Fruit fly (Drosophila melanogaster) whole organism, adult: Measurements from ENCODE around the gene mah.

Experiments used
- CG11617 ChIP-seq: fragments of 200-800 bp; sonication (Bioruptor generic); optimal IDR thresholded peaks from 2 replicates; lab custom pipeline; 2017; ENCODE audit warnings: mild to moderate bottlenecking, missing biosample characterization, missing genetic modification reagents, missing genetic modification characterization
- CG12768 ChIP-seq: fragments of 200-800 bp; sonication (Bioruptor generic); optimal IDR thresholded peaks from 2 replicates; lab custom pipeline; 2017; ENCODE audit warnings: missing biosample characterization, missing genetic modification characterization, mild to moderate bottlenecking, moderate library complexity, missing genetic modification reagents
- CG14711 ChIP-seq: fragments of 200-800 bp; sonication (Bioruptor generic); optimal IDR thresholded peaks from 2 replicates; lab custom pipeline; 2018; ENCODE audit warnings: missing biosample characterization, mild to moderate bottlenecking, missing genetic modification characterization, moderate library complexity
- CG1620 ChIP-seq: fragments of 200-800 bp; sonication (Bioruptor generic); optimal IDR thresholded peaks from 2 replicates; lab custom pipeline; 2016; ENCODE audit warnings: missing biosample characterization, missing genetic modification characterization
- CG33017 ChIP-seq: fragments of 200-800 bp; sonication (Bioruptor generic); optimal IDR thresholded peaks from 2 replicates; lab custom pipeline; 2018; ENCODE audit warnings: missing biosample characterization, mild to moderate bottlenecking, missing genetic modification characterization, moderate library complexity
- CG5204 ChIP-seq: fragments of 200-800 bp; sonication (Bioruptor generic); optimal IDR thresholded peaks from 2 replicates; lab custom pipeline; 2016; ENCODE audit warnings: missing biosample characterization, missing genetic modification characterization
- CG7045 ChIP-seq: fragments of 200-800 bp; sonication (Bioruptor generic); optimal IDR thresholded peaks from 2 replicates; lab custom pipeline; 2017; ENCODE audit warnings: missing biosample characterization, mild to moderate bottlenecking, missing genetic modification characterization
- CG7101 ChIP-seq: fragments of 200-800 bp; sonication (Bioruptor generic); optimal IDR thresholded peaks from 2 replicates; lab custom pipeline; 2018; ENCODE audit warnings: missing biosample characterization, mild to moderate bottlenecking, missing genetic modification characterization, moderate library complexity
- Clk ChIP-seq: fragments of 200-800 bp; sonication (Bioruptor generic); optimal IDR thresholded peaks from 2 replicates; lab custom pipeline; 2017; ENCODE audit warnings: missing biosample characterization, missing genetic modification characterization
- Crg-1 ChIP-seq: fragments of 200-800 bp; sonication (Bioruptor generic); optimal IDR thresholded peaks from 2 replicates; lab custom pipeline; 2016; ENCODE audit warnings: missing biosample characterization, missing genetic modification characterization
- Hr96 ChIP-seq: fragments of 200-800 bp; sonication (Bioruptor generic); optimal IDR thresholded peaks from 2 replicates; lab custom pipeline; 2016; ENCODE audit warnings: missing biosample characterization, missing genetic modification characterization
- Mnt ChIP-seq: fragments of 200-800 bp; sonication (Bioruptor generic); optimal IDR thresholded peaks from 2 replicates; lab custom pipeline; 2016; ENCODE audit warnings: missing biosample characterization, mild to moderate bottlenecking, missing genetic modification characterization
- bab1 ChIP-seq: fragments of 200-800 bp; sonication (Bioruptor generic); optimal IDR thresholded peaks from 3 replicates; lab custom pipeline; 2019; ENCODE audit warnings: missing biosample characterization, mild to moderate bottlenecking, missing genetic modification characterization, moderate library complexity
- cic ChIP-seq: fragments of 200-800 bp; sonication (Bioruptor generic); optimal IDR thresholded peaks from 2 replicates; lab custom pipeline; 2017; ENCODE audit warnings: missing biosample characterization, mild to moderate bottlenecking, missing genetic modification characterization, moderate library complexity
- cnc ChIP-seq, 2 experiments: fragments of >200 bp; optimal IDR thresholded peaks; 2 replicates each; lab custom pipeline; 2017
- kay ChIP-seq: fragments of 200-800 bp; sonication (Bioruptor generic); peaks from one replicate; lab custom pipeline; 2016; ENCODE audit warnings: missing biosample characterization, missing genetic modification characterization, borderline replicate concordance
- ovo ChIP-seq: fragments of 200-800 bp; sonication (Bioruptor generic); optimal IDR thresholded peaks from 2 replicates; lab custom pipeline; 2016; ENCODE audit warnings: missing biosample characterization, missing genetic modification characterization
- pad ChIP-seq: fragments of 200-800 bp; sonication (Bioruptor generic); optimal IDR thresholded peaks from 3 replicates; lab custom pipeline; 2017; ENCODE audit warnings: missing biosample characterization, missing genetic modification characterization, mild to moderate bottlenecking, moderate library complexity, missing genetic modification reagents
- tj ChIP-seq: fragments of 200-800 bp; sonication (Bioruptor generic); optimal IDR thresholded peaks from 3 replicates; lab custom pipeline; 2017; ENCODE audit warnings: missing biosample characterization, mild to moderate bottlenecking, missing genetic modification characterization, moderate library complexity
- toe ChIP-seq: fragments of 200-800 bp; sonication (Bioruptor generic); optimal IDR thresholded peaks from 2 replicates; lab custom pipeline; 2016; ENCODE audit warnings: missing biosample characterization, missing genetic modification characterization

mah gene

dm6 chr3R:24947332-24947731 is at the start of gene mah:
mah (plus strand) TSS chr3R:24947632.
- TF ChIP-seq CG5204 (no peak), CG1620 (GFP tag; lab: Kevin White, UChicago) (no peak), CG33017 (tag; lab: Kevin White, UChicago) (no peak), cic (GFP tag; lab: Kevin White, UChicago) (no peak), CG14711 (tag; lab: Kevin White, UChicago) (no peak), tj (GFP tag; lab: Kevin White, UChicago) (no peak), Clk (no peak), CG7101 (no peak), pad (no peak), Hr96 (no peak), Mnt (GFP tag; lab: Kevin White, UChicago) (no peak), CG7045 (GFP tag; lab: Kevin White, UChicago) (no peak), CG11617 (no peak), bab1 (GFP tag; lab: Kevin White, UChicago) (no peak), ovo (no peak), cnc (optimal IDR thresholded peaks at IDR 0.05; lab: Kevin White, UChicago) (no peak), CG12768 (GFP tag; lab: Kevin White, UChicago) (no peak), kay (GFP tag; lab: Kevin White, UChicago) (no peak), toe (no peak), Crg-1 (GFP tag; lab: Kevin White, UChicago) (no peak)

dm6 chr3R:24900816-24901215 is 46.6 kb upstream of the mah start, which contains the start of gene CG10845:
CG10845 (plus strand) TSS chr3R:24901116.
- TF ChIP-seq CG1620 (GFP tag; lab: Kevin White, UChicago), result no peak
- no peak for TF ChIP-seq Clk
- TF ChIP-seq Hr96, result no peak
- no peak for TF ChIP-seq CG7045 (GFP tag; lab: Kevin White, UChicago)
- no peak for TF ChIP-seq bab1 (GFP tag; lab: Kevin White, UChicago)
- no peak for TF ChIP-seq kay (GFP tag; lab: Kevin White, UChicago)
- TF ChIP-seq CG33017 (tag; lab: Kevin White, UChicago), result no peak
- TF ChIP-seq ovo, result no peak
- TF ChIP-seq cic (GFP tag; lab: Kevin White, UChicago), result no peak

DNA sequence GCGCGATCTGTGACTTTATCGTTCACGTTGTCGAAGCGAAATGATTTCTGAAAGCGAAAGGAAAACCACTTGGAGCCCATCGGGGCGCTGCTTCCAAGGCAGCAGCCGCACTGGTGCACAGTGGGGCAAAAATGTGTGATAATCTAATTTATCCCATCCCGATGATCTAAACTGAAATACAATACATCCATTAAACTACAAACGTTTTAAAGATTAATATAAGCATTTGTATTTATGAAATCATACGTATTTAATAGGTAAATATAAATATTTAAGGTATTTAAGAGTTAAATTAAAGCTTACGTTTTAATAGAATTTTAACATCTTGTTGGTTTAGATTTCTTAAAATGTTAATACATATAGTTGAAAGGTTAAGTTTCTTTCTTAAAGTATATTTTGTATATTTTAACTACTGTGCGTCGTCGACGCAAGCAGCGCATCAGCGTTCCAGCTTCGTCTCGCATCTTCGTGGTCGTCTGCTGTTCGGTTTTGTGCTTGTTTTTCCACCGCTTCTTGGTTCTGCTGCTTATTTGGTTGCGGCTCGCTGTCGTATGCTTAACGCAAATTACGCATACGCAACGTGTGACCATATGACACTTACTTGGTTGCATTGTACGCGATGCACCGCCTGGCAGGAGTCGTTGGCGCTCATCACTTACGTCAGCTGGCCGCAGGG is 41.3 kb upstream of the mah start, which contains the start of gene CG13643:
CG13643 (minus strand) TSS at position 46 of the 676 bp plus-strand sequence.
- no peak for TF ChIP-seq CG14711 (tag; lab: Kevin White, UChicago)
- TF ChIP-seq ovo, result no peak
- TF ChIP-seq Mnt (GFP tag; lab: Kevin White, UChicago), result no peak
- TF ChIP-seq CG11617, result no peak
- TF ChIP-seq pad, result no peak
- TF ChIP-seq bab1 (GFP tag; lab: Kevin White, UChicago), result no peak
- no peak for TF ChIP-seq CG12768 (GFP tag; lab: Kevin White, UChicago)
- no peak for TF ChIP-seq kay (GFP tag; lab: Kevin White, UChicago)
- TF ChIP-seq tj (GFP tag; lab: Kevin White, UChicago), result no peak
- no peak for TF ChIP-seq Crg-1 (GFP tag; lab: Kevin White, UChicago)
- no peak for TF ChIP-seq CG1620 (GFP tag; lab: Kevin White, UChicago)
- TF ChIP-seq CG7045 (GFP tag; lab: Kevin White, UChicago), result no peak
- TF ChIP-seq CG5204, result no peak
- TF ChIP-seq Hr96, result no peak
- no peak for TF ChIP-seq CG7101

DNA sequence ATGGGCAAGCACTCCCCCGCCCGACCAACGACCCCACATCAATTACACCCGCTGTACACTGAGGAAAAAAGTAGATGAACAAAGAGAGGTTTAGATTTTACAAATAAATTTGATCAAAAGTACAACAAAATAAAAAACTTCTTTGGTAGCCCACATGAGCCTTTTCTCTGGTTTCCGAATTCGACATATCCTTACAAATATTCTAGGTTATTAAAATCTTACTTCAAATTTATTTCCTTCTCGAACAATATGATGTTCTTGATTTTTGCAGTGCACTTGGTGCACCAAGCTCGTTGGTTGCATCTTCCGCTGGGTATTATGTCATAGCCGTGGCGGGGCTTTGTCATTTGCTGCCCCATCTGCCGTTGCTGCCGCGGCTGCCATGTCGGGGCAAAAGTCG is 40.8 kb upstream of the mah start:
- TF ChIP-seq bab1 (GFP tag; lab: Kevin White, UChicago) (no peak), CG14711 (tag; lab: Kevin White, UChicago) (no peak), Hr96 (no peak), cnc (optimal IDR thresholded peaks at IDR 0.05; lab: Kevin White, UChicago) (no peak), CG12768 (GFP tag; lab: Kevin White, UChicago) (no peak), CG33017 (tag; lab: Kevin White, UChicago) (no peak), toe (no peak), Mnt (GFP tag; lab: Kevin White, UChicago) (no peak), CG7101 (no peak), pad (no peak), Crg-1 (GFP tag; lab: Kevin White, UChicago) (no peak), CG11617 (no peak), CG7045 (GFP tag; lab: Kevin White, UChicago) (no peak), tj (GFP tag; lab: Kevin White, UChicago) (no peak), kay (GFP tag; lab: Kevin White, UChicago) (no peak), CG1620 (GFP tag; lab: Kevin White, UChicago) (no peak), Clk (no peak), cic (GFP tag; lab: Kevin White, UChicago) (no peak), ovo (no peak)

DNA sequence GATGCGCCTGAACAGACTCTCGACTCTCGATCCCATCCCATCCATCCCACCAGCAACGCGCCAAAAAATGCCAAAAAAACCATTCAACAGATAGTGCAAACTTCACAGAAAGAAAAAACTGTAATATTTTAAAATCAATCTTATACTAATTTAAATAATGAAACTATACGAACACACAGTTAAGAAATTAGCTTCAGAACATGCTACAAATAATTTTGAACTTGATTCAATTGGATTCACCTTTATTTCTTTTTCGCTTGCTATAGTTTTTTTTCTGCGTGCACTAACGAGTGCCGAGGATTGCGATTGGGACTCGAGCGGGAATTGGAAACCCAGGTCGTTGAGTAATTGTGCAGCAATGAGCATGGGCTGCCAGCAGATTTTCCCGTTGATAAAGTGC is 39.4 kb upstream of the mah start:
- no peak for TF ChIP-seq cnc (optimal IDR thresholded peaks at IDR 0.05; lab: Kevin White, UChicago)
- TF ChIP-seq toe, result no peak
- TF ChIP-seq bab1 (GFP tag; lab: Kevin White, UChicago), result no peak
- TF ChIP-seq ovo, result no peak
- TF ChIP-seq cic (GFP tag; lab: Kevin White, UChicago), result no peak
- TF ChIP-seq CG1620 (GFP tag; lab: Kevin White, UChicago), result no peak
- no peak for TF ChIP-seq Mnt (GFP tag; lab: Kevin White, UChicago)
- TF ChIP-seq CG14711 (tag; lab: Kevin White, UChicago), result no peak
- no peak for TF ChIP-seq CG33017 (tag; lab: Kevin White, UChicago)
- no peak for TF ChIP-seq CG7045 (GFP tag; lab: Kevin White, UChicago)
- TF ChIP-seq CG11617, result no peak
- no peak for TF ChIP-seq tj (GFP tag; lab: Kevin White, UChicago)

- TF ChIP-seq CG14711 (tag; lab: Kevin White, UChicago) (no peak), kay (GFP tag; lab: Kevin White, UChicago) (peak; percentile 48), cic (GFP tag; lab: Kevin White, UChicago) (no peak)
Observed at dm6 chr3R:24910097-24910496, 37.3 kb upstream of the mah start.
